Fruit fly (Drosophila melanogaster): ENCODE measurements around the gene mthl10.

mthl10 gene

DNA sequence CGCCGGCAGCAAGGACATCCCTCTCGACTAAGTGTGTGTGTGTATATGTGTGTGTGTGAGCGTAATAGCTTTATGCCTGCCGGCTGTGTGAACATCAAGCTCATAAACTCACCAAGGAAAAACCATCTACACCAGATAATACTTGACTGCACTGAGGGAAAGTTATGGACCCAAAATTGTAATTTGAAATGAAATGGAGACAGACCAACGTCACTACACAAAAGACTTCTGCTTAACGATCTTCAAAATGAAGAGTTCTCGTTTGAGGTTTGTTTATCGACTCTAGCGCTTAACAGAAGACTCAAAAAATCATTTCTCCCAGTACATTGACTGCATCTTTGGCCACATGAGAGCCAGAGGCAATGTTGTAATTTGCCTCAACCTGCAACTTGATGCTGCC is 45.4 kb upstream of the mthl10 start:
- TF ChIP-seq CG10669 (GFP tag; optimal IDR thresholded peaks at IDR 0.05) (peak; percentile 45), Hr4 (GFP tag; optimal IDR thresholded peaks at IDR 0.05) (peak; percentile 3), esn (GFP tag; optimal IDR thresholded peaks at IDR 0.05) (peak; percentile 72), Sox102F (GFP tag; optimal IDR thresholded peaks at IDR 0.05) (peak; percentile 55), svp (GFP tag) (peak; percentile 84), Hr39 (GFP tag; optimal IDR thresholded peaks at IDR 0.05) (peak; percentile 73), Eip75B (GFP tag; optimal IDR thresholded peaks at IDR 0.05) (peak; percentile 54), spab (GFP tag; optimal IDR thresholded peaks at IDR 0.05) (peak; percentile 51), CG16779 (tag; optimal IDR thresholded peaks at IDR 0.05) (no peak), CG11762 (GFP tag; optimal IDR thresholded peaks at IDR 0.05; ENCODE audit: insufficient read depth) (peak; percentile 36), CG8319 (GFP tag; optimal IDR thresholded peaks at IDR 0.05) (peak; percentile 10), topi (GFP tag; optimal IDR thresholded peaks at IDR 0.05) (peak; percentile 73), CG7368 (GFP tag; optimal IDR thresholded peaks at IDR 0.05) (peak; percentile 47), fd59A (GFP tag; optimal IDR thresholded peaks at IDR 0.05) (peak; percentile 13), Blimp-1 (GFP tag; optimal IDR thresholded peaks at IDR 0.05) (no peak), Gug (GFP tag; IDR thresholded peaks at IDR 0.05) (0 out of 2 replicates have a peak, but pooled peaks have one; percentile 20), CG6854 (GFP tag; optimal IDR thresholded peaks at IDR 0.05) (no peak), Met (GFP tag; optimal IDR thresholded peaks at IDR 0.05) (peak; percentile 65), acj6 (GFP tag; optimal IDR thresholded peaks at IDR 0.05) (peak; percentile 61), Smox (GFP tag; optimal IDR thresholded peaks at IDR 0.05) (peak; percentile 67), CG6792 (GFP tag; optimal IDR thresholded peaks at IDR 0.05) (peak; percentile 50), ss (GFP tag; optimal IDR thresholded peaks at IDR 0.05) (peak in 1 of 2 experiments; percentile 25), lz (GFP tag; optimal IDR thresholded peaks at IDR 0.05) (peak; percentile 66), Eip78C (GFP tag) (peak; percentile 90), CG11294 (GFP tag; IDR thresholded peaks at IDR 0.05) (no peak), Ets21C (GFP tag; optimal IDR thresholded peaks at IDR 0.05) (peak; percentile 40), CG31627 (GFP tag; optimal IDR thresholded peaks at IDR 0.05) (peak; percentile 69), CG4318 (GFP tag; optimal IDR thresholded peaks at IDR 0.05) (no peak), CG34406 (GFP tag; optimal IDR thresholded peaks at IDR 0.05) (peak; percentile 35), CG10631 (GFP tag; optimal IDR thresholded peaks at IDR 0.05) (peak; percentile 51), Lpt (GFP tag; optimal IDR thresholded peaks at IDR 0.05) (no peak), CG9139 (GFP tag; optimal IDR thresholded peaks at IDR 0.05) (no peak), CG1621 (tag; optimal IDR thresholded peaks at IDR 0.05) (peak; percentile 44), CG32006 (GFP tag; optimal IDR thresholded peaks at IDR 0.05) (peak; percentile 28), vri (GFP tag; optimal IDR thresholded peaks at IDR 0.05) (peak; percentile 51), CG6163 (GFP tag; IDR thresholded peaks at IDR 0.05) (peak; percentile 65; the same call in 2 of the 3 replicates), CG8632 (GFP tag; optimal IDR thresholded peaks at IDR 0.05) (peak; percentile 4), CG11902 (GFP tag; optimal IDR thresholded peaks at IDR 0.05) (peak; percentile 36), Sox14 (GFP tag; optimal IDR thresholded peaks at IDR 0.05) (peak; percentile 59), dsx (GFP tag; optimal IDR thresholded peaks at IDR 0.05; ENCODE audit: poor library complexity, severe bottlenecking) (peak; percentile 30), CG15336 (GFP tag; IDR thresholded peaks at IDR 0.05) (peak; percentile 36), salr (GFP tag; optimal IDR thresholded peaks at IDR 0.05) (peak; percentile 24 to 48), OdsH (GFP tag; optimal IDR thresholded peaks at IDR 0.05) (peak; percentile 51), CG3919 (GFP tag; optimal IDR thresholded peaks at IDR 0.05) (peak; percentile 73), fd85E (GFP tag; optimal IDR thresholded peaks at IDR 0.05) (peak; percentile 1), CG6276 (GFP tag; optimal IDR thresholded peaks at IDR 0.05) (no peak), Hr38 (GFP tag; optimal IDR thresholded peaks at IDR 0.05) (no peak), pdm3 (GFP tag; optimal IDR thresholded peaks at IDR 0.05) (peak; percentile 55), Ets96B (tag; optimal IDR thresholded peaks at IDR 0.05) (peak; percentile 57), achi (GFP tag; optimal IDR thresholded peaks at IDR 0.05) (peak; percentile 57), dac (GFP tag; optimal IDR thresholded peaks at IDR 0.05) (no peak), cyc (GFP tag; optimal IDR thresholded peaks at IDR 0.05) (peak; percentile 70)
